Fruit fly (Drosophila melanogaster) whole organism, embryonic: ENCODE results near the gene CG13047.
A peak's percentile ranks its signal among the peaks of the same experiment; 100 is the strongest.

ENCODE experiments used
- Antp ChIP-seq: fragments of 200-800 bp; sonication (Bioruptor generic); optimal IDR thresholded peaks from 3 replicates; lab custom pipeline; 2016; ENCODE audit warnings: missing biosample characterization, missing genetic modification characterization
- CG10209 ChIP-seq: fragments of 200-800 bp; sonication (Bioruptor generic); optimal IDR thresholded peaks from 3 replicates; lab custom pipeline; 2017; ENCODE audit warnings: missing biosample characterization, mild to moderate bottlenecking, missing genetic modification characterization, missing genetic modification reagents
- CG11093 ChIP-seq: fragments of 200-800 bp; sonication (Bioruptor generic); IDR thresholded peaks from 3 replicates; pipeline ENCODE4 v1.3.6; 2022; ENCODE audit warnings: missing biosample characterization, missing genetic modification characterization
- CG12236 ChIP-seq: fragments of 200-800 bp; sonication (Bioruptor generic); optimal IDR thresholded peaks from 2 replicates; lab custom pipeline; 2016; ENCODE audit warnings: missing biosample characterization, missing genetic modification characterization
- CG12299 ChIP-seq: fragments of 200-800 bp; sonication (Bioruptor generic); optimal IDR thresholded peaks from 2 replicates; lab custom pipeline; 2018; ENCODE audit warnings: missing biosample characterization, mild to moderate bottlenecking, missing genetic modification characterization
- CG12391 ChIP-seq: fragments of 200-800 bp; sonication (Bioruptor generic); optimal IDR thresholded peaks from 3 replicates; lab custom pipeline; 2018; ENCODE audit warnings: missing biosample characterization, mild to moderate bottlenecking, missing genetic modification characterization, moderate library complexity
- CG15696 ChIP-seq: fragments of 200-800 bp; sonication (Bioruptor generic); optimal IDR thresholded peaks from 2 replicates; lab custom pipeline; 2019; ENCODE audit warnings: missing biosample characterization, mild to moderate bottlenecking, missing genetic modification characterization, moderate library complexity
- CG1603 ChIP-seq: fragments of 200-800 bp; sonication (Bioruptor generic); optimal IDR thresholded peaks from 2 replicates; lab custom pipeline; 2019; ENCODE audit warnings: missing biosample characterization, mild to moderate bottlenecking, missing genetic modification characterization, moderate library complexity
- CG16863 ChIP-seq: fragments of 200-800 bp; sonication (Bioruptor generic); optimal IDR thresholded peaks from 3 replicates; lab custom pipeline; 2016; ENCODE audit warnings: missing biosample characterization, missing genetic modification characterization
- CG2678 ChIP-seq: fragments of 200-800 bp; sonication (Bioruptor generic); optimal IDR thresholded peaks from 3 replicates; lab custom pipeline; 2019; ENCODE audit warnings: missing biosample characterization, mild to moderate bottlenecking, missing genetic modification characterization, moderate library complexity
- CG3407 ChIP-seq: fragments of 200-800 bp; sonication (Bioruptor generic); optimal IDR thresholded peaks from 2 replicates; lab custom pipeline; 2018; ENCODE audit warnings: missing biosample characterization, mild to moderate bottlenecking, missing genetic modification characterization
- CG3838 ChIP-seq: fragments of 200-800 bp; sonication (Bioruptor generic); optimal IDR thresholded peaks from 3 replicates; lab custom pipeline; 2016; ENCODE audit warnings: missing biosample characterization, missing genetic modification characterization
- CG4820 ChIP-seq: fragments of 200-800 bp; sonication (Bioruptor generic); optimal IDR thresholded peaks from 3 replicates; lab custom pipeline; 2016; ENCODE audit warnings: missing biosample characterization, missing genetic modification characterization
- CG4854 ChIP-seq: fragments of 200-800 bp; sonication (Bioruptor generic); optimal IDR thresholded peaks from 2 replicates; lab custom pipeline; 2016; ENCODE audit warnings: missing biosample characterization, missing genetic modification characterization, inconsistent platforms
- CG6854 ChIP-seq: fragments of 200-800 bp; sonication (Bioruptor generic); optimal IDR thresholded peaks from 3 replicates; lab custom pipeline; 2017; ENCODE audit warnings: missing biosample characterization, mild to moderate bottlenecking, missing genetic modification characterization
- CG7372 ChIP-seq: fragments of 200-800 bp; sonication (Bioruptor generic); IDR thresholded peaks from 2 replicates; pipeline ENCODE4 v1.3.6; 2022; ENCODE audit warnings: missing biosample characterization, missing genetic modification characterization
- CG7786 ChIP-seq: fragments of 200-800 bp; sonication (Bioruptor generic); optimal IDR thresholded peaks from 2 replicates; lab custom pipeline; 2016; ENCODE audit warnings: missing biosample characterization, missing genetic modification characterization
- CG8765 ChIP-seq: fragments of 200-800 bp; sonication (Bioruptor generic); IDR thresholded peaks from 2 replicates; pipeline ENCODE4 v1.3.6; 2022; ENCODE audit warnings: missing biosample characterization, missing genetic modification characterization
- D ChIP-seq, 2 experiments: fragments of 200-800 bp in 1 of 2; fragments of >200 bp in 1 of 2; sonication (Bioruptor generic) in 1 of 2; optimal IDR thresholded peaks; 2 replicates in 1 of 2; 3 replicates in 1 of 2; lab custom pipeline; 2017; ENCODE audit warnings: mild to moderate bottlenecking in 1 of 2, missing biosample characterization in 1 of 2, missing genetic modification characterization in 1 of 2, missing genetic modification reagents in 1 of 2
- HLHmδ ChIP-seq: fragments of 200-800 bp; sonication (Bioruptor generic); optimal IDR thresholded peaks from 2 replicates; lab custom pipeline; 2018; ENCODE audit warnings: missing biosample characterization, mild to moderate bottlenecking, missing genetic modification characterization, moderate library complexity
- Mes4 ChIP-seq: fragments of 200-800 bp; sonication (Bioruptor generic); optimal IDR thresholded peaks from 2 replicates; lab custom pipeline; 2016; ENCODE audit warnings: missing biosample characterization, missing genetic modification characterization
- NC2α ChIP-seq: fragments of 200-800 bp; sonication (Bioruptor generic); optimal IDR thresholded peaks from 2 replicates; lab custom pipeline; 2016; ENCODE audit warnings: missing biosample characterization, missing genetic modification characterization
- Pdp1 ChIP-seq, 2 experiments: fragments of 200-800 bp; sonication (Bioruptor generic); optimal IDR thresholded peaks; 3 replicates each; lab custom pipeline; 2016; ENCODE audit warnings: missing biosample characterization in 2 of 2, missing genetic modification characterization in 2 of 2, mild to moderate bottlenecking in 1 of 2, moderate library complexity in 1 of 2
- Ptx1 ChIP-seq: fragments of 200-800 bp; sonication (Bioruptor generic); IDR thresholded peaks from 2 replicates; pipeline ENCODE4 v1.3.6; 2022; ENCODE audit warnings: missing biosample characterization, missing genetic modification characterization
- Rfx ChIP-seq: fragments of 200-800 bp; sonication (Bioruptor generic); IDR thresholded peaks from 2 replicates; pipeline ENCODE4 v1.3.6; 2022; ENCODE audit warnings: missing biosample characterization, missing genetic modification characterization
- Sox100B ChIP-seq: fragments of 200-800 bp; sonication (Bioruptor generic); optimal IDR thresholded peaks from 3 replicates; lab custom pipeline; 2018; ENCODE audit warnings: missing biosample characterization, mild to moderate bottlenecking, missing genetic modification characterization
- ase ChIP-seq: fragments of 200-800 bp; sonication (Bioruptor generic); IDR thresholded peaks from 3 replicates; pipeline ENCODE4 v1.3.6; 2022; ENCODE audit warnings: missing biosample characterization, missing genetic modification characterization
- bab2 ChIP-seq: fragments of 200-800 bp; sonication (Bioruptor generic); optimal IDR thresholded peaks from 2 replicates; lab custom pipeline; 2016; ENCODE audit warnings: missing biosample characterization, missing genetic modification characterization
- br ChIP-seq: fragments of >200 bp; optimal IDR thresholded peaks from 2 replicates; lab custom pipeline; 2017
- crp ChIP-seq, 2 experiments: fragments of 200-800 bp; sonication (Bioruptor generic); optimal IDR thresholded peaks; 2 replicates in 1 of 2; 3 replicates in 1 of 2; lab custom pipeline; 2017; ENCODE audit warnings: missing biosample characterization in 2 of 2, missing genetic modification characterization in 2 of 2, mild to moderate bottlenecking in 1 of 2, moderate library complexity in 1 of 2
- danr ChIP-seq: fragments of 200-800 bp; sonication (Bioruptor generic); IDR thresholded peaks from 2 replicates; pipeline ENCODE4 v1.3.6; 2022; ENCODE audit warnings: missing biosample characterization, missing genetic modification characterization
- dm ChIP-seq: fragments of 200-800 bp; sonication (Bioruptor generic); optimal IDR thresholded peaks from 3 replicates; lab custom pipeline; 2016; ENCODE audit warnings: missing biosample characterization, missing genetic modification characterization
- dpn ChIP-seq, 2 experiments: fragments of 200-800 bp; sonication (Bioruptor generic); optimal IDR thresholded peaks; 3 replicates each; lab custom pipeline; 2016; ENCODE audit warnings: missing biosample characterization in 2 of 2, missing genetic modification characterization in 2 of 2
- ems ChIP-seq: fragments of 200-800 bp; sonication (Bioruptor generic); optimal IDR thresholded peaks from 3 replicates; lab custom pipeline; 2016; ENCODE audit warnings: missing biosample characterization, missing genetic modification characterization
- fd64A ChIP-seq: fragments of 200-800 bp; sonication (Bioruptor generic); optimal IDR thresholded peaks from 3 replicates; lab custom pipeline; 2018; ENCODE audit warnings: missing biosample characterization, mild to moderate bottlenecking, missing genetic modification characterization
- gcm ChIP-seq: fragments of 200-800 bp; sonication (Bioruptor generic); optimal IDR thresholded peaks from 2 replicates; lab custom pipeline; 2019; ENCODE audit warnings: missing biosample characterization, mild to moderate bottlenecking, missing genetic modification characterization, moderate library complexity
- gcm2 ChIP-seq: fragments of 200-800 bp; sonication (Bioruptor generic); optimal IDR thresholded peaks from 2 replicates; lab custom pipeline; 2016; ENCODE audit warnings: missing biosample characterization, missing genetic modification characterization
- gsb ChIP-seq: fragments of 200-800 bp; sonication (Bioruptor generic); IDR thresholded peaks from 2 replicates; pipeline ENCODE4 v1.3.6; 2022; ENCODE audit warnings: missing biosample characterization, missing genetic modification characterization
- hbn ChIP-seq: fragments of 200-800 bp; sonication (Bioruptor generic); IDR thresholded peaks from 2 replicates; pipeline ENCODE4 v1.3.6; 2022; ENCODE audit warnings: missing biosample characterization, missing genetic modification characterization; ENCODE audit not compliant: partially characterized antibody
- jigr1 ChIP-seq: fragments of 200-800 bp; sonication (Bioruptor generic); IDR thresholded peaks from 3 replicates; pipeline ENCODE4 v1.3.6; 2022; ENCODE audit warnings: missing biosample characterization, missing genetic modification characterization
- ken ChIP-seq: fragments of 200-800 bp; sonication (Bioruptor generic); IDR thresholded peaks from 3 replicates; pipeline ENCODE4 v1.3.6; 2022; ENCODE audit warnings: missing biosample characterization, missing genetic modification characterization
- lmd ChIP-seq: fragments of 200-800 bp; sonication (Bioruptor generic); IDR thresholded peaks from 2 replicates; pipeline ENCODE4 v1.3.6; 2022; ENCODE audit warnings: missing biosample characterization, missing genetic modification characterization
- lola ChIP-seq, 3 experiments: fragments of >200 bp in 2 of 3; fragments of 200-800 bp in 1 of 3; sonication (Bioruptor generic) in 1 of 3; optimal IDR thresholded peaks; 2 replicates each; lab custom pipeline; 2017 to 2019; ENCODE audit warnings: missing biosample characterization in 3 of 3, missing genetic modification characterization in 3 of 3, mild to moderate bottlenecking in 1 of 3, moderate library complexity in 1 of 3
- mirr ChIP-seq: fragments of 200-800 bp; sonication (Bioruptor generic); optimal IDR thresholded peaks from 3 replicates; lab custom pipeline; 2018; ENCODE audit warnings: missing biosample characterization, mild to moderate bottlenecking, missing genetic modification characterization
- pb ChIP-seq: fragments of 200-800 bp; sonication (Bioruptor generic); optimal IDR thresholded peaks from 3 replicates; lab custom pipeline; 2016; ENCODE audit warnings: missing biosample characterization, missing genetic modification characterization
- peb ChIP-seq: fragments of 200-800 bp; sonication (Bioruptor generic); IDR thresholded peaks from 2 replicates; pipeline ENCODE4 v1.3.6; 2022; ENCODE audit warnings: missing biosample characterization, missing genetic modification characterization
- pita ChIP-seq: fragments of 200-800 bp; sonication (Bioruptor generic); optimal IDR thresholded peaks from 2 replicates; lab custom pipeline; 2017; ENCODE audit warnings: missing biosample characterization, mild to moderate bottlenecking, missing genetic modification characterization
- sens ChIP-seq: fragments of 200-800 bp; sonication (Bioruptor generic); peaks from one replicate; lab custom pipeline; 2016; ENCODE audit warnings: missing biosample characterization, missing genetic modification characterization
- shn ChIP-seq: fragments of 200-800 bp; sonication (Bioruptor generic); optimal IDR thresholded peaks from 3 replicates; lab custom pipeline; 2016; ENCODE audit warnings: missing biosample characterization, missing genetic modification characterization
- stwl ChIP-seq: fragments of 200-800 bp; sonication (Bioruptor generic); optimal IDR thresholded peaks from 3 replicates; lab custom pipeline; 2018; ENCODE audit warnings: missing biosample characterization, mild to moderate bottlenecking, missing genetic modification characterization, moderate library complexity

CG13047 gene

DNA sequence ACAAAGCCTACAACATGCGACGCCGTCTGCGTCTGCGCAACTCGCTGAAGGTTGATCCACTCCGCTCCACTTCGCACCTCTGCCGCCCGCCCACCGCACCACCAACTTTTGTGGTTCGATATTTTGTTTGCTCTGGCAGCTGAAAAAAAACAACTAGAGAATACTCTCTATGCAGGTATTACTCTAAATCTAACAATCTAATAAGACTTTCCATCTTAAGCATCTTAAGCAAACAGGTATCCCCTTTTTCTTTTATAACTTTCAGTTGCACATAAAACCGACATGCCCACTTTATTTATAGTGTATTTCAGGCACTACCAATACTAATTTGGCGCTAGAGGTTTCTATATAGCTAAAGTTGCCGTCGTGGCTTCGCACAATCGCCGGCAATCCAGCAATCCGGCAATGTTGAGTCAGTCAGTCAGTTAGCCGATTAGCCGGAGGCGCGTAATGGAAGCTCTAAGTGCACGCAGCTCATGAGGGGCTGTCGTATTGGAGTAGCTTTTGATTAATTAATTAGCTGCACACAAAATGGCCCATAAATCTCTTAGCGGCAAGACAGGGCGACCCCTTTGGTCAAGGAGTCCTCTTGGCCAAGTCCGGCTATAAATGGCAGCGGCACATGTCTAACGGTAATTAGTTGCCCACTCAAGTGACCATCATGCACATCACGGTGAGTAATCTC lies 43.2 kb upstream of the CG13047 start, which contains the start of gene CG13058 (continued):
- TF ChIP-seq CG12391 (tag; lab: Kevin White, UChicago), result no peak
- TF ChIP-seq fd64A (GFP tag; lab: Kevin White, UChicago), result no peak
- TF ChIP-seq pita (GFP tag; lab: Kevin White, UChicago), result no peak
- no peak for TF ChIP-seq pb (GFP tag; lab: Kevin White, UChicago)
- TF ChIP-seq CG4820 (GFP tag; lab: Kevin White, UChicago), result peak; percentile 57
- TF ChIP-seq shn (GFP tag; lab: Kevin White, UChicago), result peak; percentile 4
- TF ChIP-seq stwl (tag; lab: Kevin White, UChicago), result no peak
- peak; percentile 40 for TF ChIP-seq sens
- no peak for TF ChIP-seq CG4854 (GFP tag; lab: Kevin White, UChicago)
- TF ChIP-seq crp (GFP tag; optimal IDR thresholded peaks at IDR 0.05; lab: Kevin White, UChicago), result peak in 1 of 2 experiments; percentile 15
- peak; percentile 55 for TF ChIP-seq CG10209 (GFP tag; lab: Kevin White, UChicago)
- TF ChIP-seq gcm2 (GFP tag; lab: Kevin White, UChicago), result no peak
- no peak for TF ChIP-seq hbn (GFP tag; lab: Robert Waterston, UW)
- peak; percentile 78 for TF ChIP-seq CG2678 (tag; lab: Kevin White, UChicago)
- no peak for TF ChIP-seq NC2α (GFP tag; lab: Kevin White, UChicago)
- no peak for TF ChIP-seq mirr (GFP tag; lab: Kevin White, UChicago)
- 0 out of 3 replicates have a peak, but pooled peaks have one; percentile 36 for TF ChIP-seq ken (GFP tag; lab: Robert Waterston, UW)
- no peak for TF ChIP-seq CG12236
- TF ChIP-seq lola (GFP tag; optimal IDR thresholded peaks at IDR 0.05; lab: Kevin White, UChicago), result no peak
- 0 out of 2 replicates have a peak, but pooled peaks have one; percentile 31 for TF ChIP-seq Rfx (GFP tag; lab: Robert Waterston, UW)
- TF ChIP-seq D (optimal IDR thresholded peaks at IDR 0.05; lab: Kevin White, UChicago), result no peak
- no peak for TF ChIP-seq D (GFP tag; optimal IDR thresholded peaks at IDR 0.05; lab: Kevin White, UChicago)
- peak; percentile 53 for TF ChIP-seq Sox100B (GFP tag; lab: Kevin White, UChicago)
- TF ChIP-seq CG11093 (GFP tag; lab: Robert Waterston, UW), result no peak
- no peak for TF ChIP-seq ems (GFP tag; lab: Kevin White, UChicago)
- no peak for TF ChIP-seq gcm (GFP tag; lab: Kevin White, UChicago)
- TF ChIP-seq ase (GFP tag; lab: Robert Waterston, UW), result no peak
- TF ChIP-seq Ptx1 (GFP tag; lab: Robert Waterston, UW), result peak; percentile 64
- TF ChIP-seq danr (GFP tag; lab: Robert Waterston, UW), result no peak
- no peak for TF ChIP-seq CG8765 (GFP tag; lab: Robert Waterston, UW)
- TF ChIP-seq Pdp1 (GFP tag; optimal IDR thresholded peaks at IDR 0.05; lab: Kevin White, UChicago), result no peak
- peak; percentile 25 for TF ChIP-seq Mes4 (GFP tag; lab: Kevin White, UChicago)
- TF ChIP-seq br (lab: Kevin White, UChicago), result no peak
- TF ChIP-seq gsb (GFP tag; lab: Robert Waterston, UW), result peak; percentile 52; the same call in 1 of the 2 replicates
- peak in 1 of 2 experiments; percentile 48 for TF ChIP-seq dpn (GFP tag; optimal IDR thresholded peaks at IDR 0.05; lab: Kevin White, UChicago)
- TF ChIP-seq Antp (GFP tag; lab: Kevin White, UChicago), result no peak
- no peak for TF ChIP-seq bab2 (GFP tag; lab: Kevin White, UChicago)
- TF ChIP-seq CG3838 (GFP tag; lab: Kevin White, UChicago), result peak; percentile 18
- no peak for TF ChIP-seq HLHmδ (GFP tag; lab: Kevin White, UChicago)
- no peak for TF ChIP-seq CG12299 (tag; lab: Kevin White, UChicago)
- TF ChIP-seq peb, result no peak
- TF ChIP-seq CG7786 (GFP tag; lab: Kevin White, UChicago), result peak; percentile 61
- TF ChIP-seq CG16863 (GFP tag; lab: Kevin White, UChicago), result peak; percentile 70
- TF ChIP-seq lmd (GFP tag; lab: Robert Waterston, UW), result peak; percentile 67
- no peak for TF ChIP-seq CG3407 (GFP tag; lab: Kevin White, UChicago)
- no peak for TF ChIP-seq CG15696 (tag; lab: Kevin White, UChicago)
- TF ChIP-seq CG7372 (GFP tag; lab: Robert Waterston, UW), result no peak
- peak; percentile 28 for TF ChIP-seq CG1603 (tag; lab: Kevin White, UChicago)
- TF ChIP-seq jigr1, result no peak
- peak; percentile 45 for TF ChIP-seq dm (GFP tag; lab: Kevin White, UChicago)
- peak; percentile 39 for TF ChIP-seq CG6854 (GFP tag; lab: Kevin White, UChicago)
